Worm (Caenorhabditis elegans): ENCODE measurements around the gene F26D10.13.
"Not testable (repeated sequence)": the region's sequence is repeated elsewhere in the genome, so short reads cannot be mapped to it uniquely, and the experiment has no call there.

Gene F26D10.13

DNA sequence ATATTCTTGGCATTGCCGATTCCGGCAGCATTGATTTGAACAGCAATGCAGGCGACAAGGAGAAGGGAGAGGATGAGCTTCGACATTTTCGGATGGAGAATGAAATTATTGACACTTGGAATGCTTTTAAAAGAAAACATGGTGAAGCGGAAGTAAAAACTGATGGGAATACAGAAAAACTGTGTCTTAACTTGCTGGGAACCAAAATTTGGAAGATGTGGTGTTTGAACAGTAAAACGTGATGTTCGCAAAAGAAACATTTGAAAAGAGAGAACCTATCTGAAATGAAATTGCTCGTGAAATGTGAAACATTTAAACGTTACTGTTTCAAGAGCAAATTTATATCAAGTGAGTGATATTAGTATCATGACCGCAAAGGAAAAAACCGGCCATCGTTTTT lies at the start of gene F26D10.13:
TSS of gene F26D10.13 (minus strand) at position 101 of the 400 bp plus-strand sequence.
- TF ChIP-seq sea-1 (GFP tag; conservative IDR thresholded peaks at IDR 0.05) (no peak), pes-1 (GFP tag; IDR thresholded peaks at IDR 0.05) (no peak), ama-1 (optimal IDR thresholded peaks at IDR 0.05) (no peak), ceh-36 (tag; optimal IDR thresholded peaks at IDR 0.05) (no peak), hnd-1 (tag; optimal IDR thresholded peaks at IDR 0.05) (no peak), hmbx-1 (tag; optimal IDR thresholded peaks at IDR 0.05) (no peak), aly-1 (tag; optimal IDR thresholded peaks at IDR 0.05) (no peak), flt-1 (GFP tag; IDR thresholded peaks at IDR 0.05) (no peak), ceh-13 (GFP tag; optimal IDR thresholded peaks at IDR 0.05) (no peak), hmg-4 (GFP tag; optimal IDR thresholded peaks at IDR 0.05) (no peak), scrt-1 (GFP tag; IDR thresholded peaks at IDR 0.05) (no peak), F13C5.2 (tag; optimal IDR thresholded peaks at IDR 0.05) (no peak), tbx-37 (GFP tag; conservative IDR thresholded peaks at IDR 0.05) (no peak), tbx-11 (GFP tag; IDR thresholded peaks at IDR 0.05) (no peak), ets-7 (tag; optimal IDR thresholded peaks at IDR 0.05) (no peak)

DNA sequence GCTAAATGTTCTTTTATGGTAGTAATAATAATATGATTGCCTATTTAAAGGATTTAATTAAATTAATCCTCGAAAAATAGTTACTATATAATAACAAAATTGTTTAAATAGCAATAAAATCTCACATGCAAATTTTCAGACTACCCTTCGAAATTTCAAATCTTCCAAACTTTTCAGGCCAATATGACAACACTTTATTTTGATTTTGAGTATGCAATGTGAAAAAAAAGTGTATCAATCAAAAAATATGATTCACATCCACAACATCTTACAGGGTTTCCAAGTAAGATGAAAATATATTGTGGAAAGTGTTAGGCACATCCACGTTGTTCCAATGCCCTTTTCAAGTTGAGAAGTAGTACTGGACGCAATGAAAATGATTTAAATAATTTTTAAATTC lies 47.2 kb upstream of the F26D10.13 start, which contains the start of gene snf-9:
TSS of gene snf-9 (plus strand) at position 301 of the 400 bp plus-strand sequence.
- no peak for TF ChIP-seq ceh-36 (tag; optimal IDR thresholded peaks at IDR 0.05)
- no peak for TF ChIP-seq hnd-1 (tag; optimal IDR thresholded peaks at IDR 0.05)
- TF ChIP-seq aly-1 (tag; optimal IDR thresholded peaks at IDR 0.05), result no peak
- no peak for TF ChIP-seq flt-1 (GFP tag; IDR thresholded peaks at IDR 0.05)

DNA sequence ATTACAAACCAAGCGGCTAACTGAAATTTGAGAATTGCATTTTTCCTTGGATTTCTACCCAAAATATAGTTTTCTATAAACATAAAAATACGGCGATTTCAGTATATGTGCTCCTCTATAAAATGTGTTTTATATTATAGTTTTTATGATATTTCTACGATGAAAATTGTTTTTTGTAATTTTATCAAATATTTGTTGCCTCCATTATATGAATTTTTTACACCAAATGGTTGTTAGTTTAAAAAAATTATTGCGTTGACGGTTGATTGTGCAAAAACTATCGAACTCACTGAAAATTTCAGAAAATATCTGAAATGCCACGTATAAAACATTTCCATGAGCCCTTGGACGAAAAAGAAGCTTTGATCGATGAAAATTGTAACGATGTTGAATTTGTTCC lies 43.6 kb upstream of the F26D10.13 start, which contains the start of gene T28F3.9:
TSS of gene T28F3.9 (plus strand) at position 301 of the 400 bp plus-strand sequence.
- TF ChIP-seq B0310.2 (tag; optimal IDR thresholded peaks at IDR 0.05), result no peak
- TF ChIP-seq tbx-11 (GFP tag; IDR thresholded peaks at IDR 0.05), result no peak
- TF ChIP-seq ceh-13 (GFP tag; optimal IDR thresholded peaks at IDR 0.05), result no peak
- no peak for TF ChIP-seq ceh-36 (tag; optimal IDR thresholded peaks at IDR 0.05)
- TF ChIP-seq tra-4 (tag; optimal IDR thresholded peaks at IDR 0.05), result no peak
- TF ChIP-seq aly-1 (tag; optimal IDR thresholded peaks at IDR 0.05), result no peak
- TF ChIP-seq flt-1 (GFP tag; IDR thresholded peaks at IDR 0.05), result no peak
- no peak for TF ChIP-seq ama-1 (optimal IDR thresholded peaks at IDR 0.05)
- TF ChIP-seq pes-1 (GFP tag; IDR thresholded peaks at IDR 0.05), result no peak
- no peak for TF ChIP-seq sea-1 (GFP tag; conservative IDR thresholded peaks at IDR 0.05)
- no peak for TF ChIP-seq hmg-4 (GFP tag; optimal IDR thresholded peaks at IDR 0.05)
- TF ChIP-seq F13C5.2 (tag; optimal IDR thresholded peaks at IDR 0.05), result no peak
- TF ChIP-seq hnd-1 (tag; optimal IDR thresholded peaks at IDR 0.05), result no peak
- no peak for TF ChIP-seq hmbx-1 (tag; optimal IDR thresholded peaks at IDR 0.05)
- TF ChIP-seq tbx-37 (GFP tag; conservative IDR thresholded peaks at IDR 0.05), result no peak
- no peak for TF ChIP-seq scrt-1 (GFP tag; IDR thresholded peaks at IDR 0.05)
- TF ChIP-seq ets-7 (tag; optimal IDR thresholded peaks at IDR 0.05), result no peak

DNA sequence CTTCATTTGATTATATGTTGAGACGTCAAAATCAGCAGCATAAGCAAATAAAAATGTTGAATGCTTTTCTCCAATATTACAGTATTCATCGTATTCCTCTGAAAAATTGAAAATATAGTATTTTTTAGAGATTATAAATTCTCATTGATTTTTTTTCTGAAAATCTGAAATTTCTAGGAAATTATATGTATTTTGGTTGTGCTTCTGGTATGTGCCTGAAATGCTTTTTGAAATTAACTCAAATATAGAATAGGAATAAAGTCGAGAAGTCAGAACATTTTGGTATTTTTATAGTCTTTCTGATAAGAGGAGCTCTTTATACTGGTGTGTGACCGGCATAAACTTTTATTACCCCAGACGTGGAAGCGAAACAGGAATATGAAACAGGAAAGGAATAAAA lies 42.6 kb upstream of the F26D10.13 start, which contains the start of gene T28F3.8:
TSS of gene T28F3.8 (minus strand) at position 101 of the 400 bp plus-strand sequence.
- TF ChIP-seq hmbx-1 (tag; optimal IDR thresholded peaks at IDR 0.05); ama-1 (optimal IDR thresholded peaks at IDR 0.05); tbx-37 (GFP tag; conservative IDR thresholded peaks at IDR 0.05): not testable (repeated sequence)

DNA sequence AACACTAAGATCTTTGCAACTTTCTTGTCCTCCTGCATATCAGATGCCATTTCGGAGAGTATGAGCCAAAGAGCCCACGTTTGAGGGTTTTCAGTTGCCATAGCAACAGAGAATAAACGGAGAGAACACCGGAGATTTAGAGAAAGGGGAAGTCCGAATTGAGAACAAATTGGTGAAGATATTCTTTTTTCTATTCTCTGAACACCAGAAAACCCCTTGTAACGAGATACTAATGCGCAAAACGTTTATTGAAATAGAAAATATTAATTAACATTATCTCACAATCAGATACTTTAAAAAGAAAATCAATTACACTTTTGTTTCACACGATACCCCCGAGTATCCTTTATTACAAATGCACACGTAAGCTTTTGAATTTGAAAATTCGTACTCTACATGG lies 37.3 kb upstream of the F26D10.13 start, which contains the start of gene ifta-2:
TSS of gene ifta-2 (minus strand) at position 101 of the 400 bp plus-strand sequence.
- TF ChIP-seq aly-1 (tag; optimal IDR thresholded peaks at IDR 0.05), result no peak
- no peak for TF ChIP-seq flt-1 (GFP tag; IDR thresholded peaks at IDR 0.05)
- TF ChIP-seq F13C5.2 (tag; optimal IDR thresholded peaks at IDR 0.05), result no peak
- TF ChIP-seq hnd-1 (tag; optimal IDR thresholded peaks at IDR 0.05), result no peak
- TF ChIP-seq tbx-37 (GFP tag; conservative IDR thresholded peaks at IDR 0.05), result no peak
- no peak for TF ChIP-seq hmg-4 (GFP tag; optimal IDR thresholded peaks at IDR 0.05)
- TF ChIP-seq B0310.2 (tag; optimal IDR thresholded peaks at IDR 0.05), result no peak
- no peak for TF ChIP-seq sea-1 (GFP tag; conservative IDR thresholded peaks at IDR 0.05)
- TF ChIP-seq ceh-36 (tag; optimal IDR thresholded peaks at IDR 0.05), result no peak
- TF ChIP-seq tra-4 (tag; optimal IDR thresholded peaks at IDR 0.05), result no peak
- no peak for TF ChIP-seq scrt-1 (GFP tag; IDR thresholded peaks at IDR 0.05)
- no peak for TF ChIP-seq ceh-13 (GFP tag; optimal IDR thresholded peaks at IDR 0.05)
- TF ChIP-seq tbx-11 (GFP tag; IDR thresholded peaks at IDR 0.05), result no peak
- TF ChIP-seq hmbx-1 (tag; optimal IDR thresholded peaks at IDR 0.05), result no peak

DNA sequence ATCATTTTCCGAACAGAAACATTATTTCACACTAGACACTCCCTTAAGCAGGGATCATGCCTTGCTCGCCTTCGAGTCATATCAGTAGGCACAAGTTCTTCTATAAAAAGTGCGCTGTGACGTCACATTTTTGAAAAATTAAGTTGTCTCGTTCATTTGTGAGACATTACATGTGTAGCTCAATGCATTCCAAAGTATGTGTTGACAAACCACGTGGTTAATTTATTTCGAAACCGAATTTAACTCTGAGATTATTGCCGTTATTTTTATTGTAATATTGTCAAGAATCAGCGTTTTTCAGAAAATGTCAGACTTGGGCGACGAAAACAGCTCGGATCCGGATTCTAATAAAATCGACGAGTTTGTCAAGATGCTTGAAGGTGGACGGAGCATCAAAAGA lies 29.9 kb upstream of the F26D10.13 start, which contains the start of gene T28F3.5:
TSS of gene T28F3.5 (plus strand) at position 301 of the 400 bp plus-strand sequence.
- no peak for TF ChIP-seq hnd-1 (tag; optimal IDR thresholded peaks at IDR 0.05)
- no peak for TF ChIP-seq sea-1 (GFP tag; conservative IDR thresholded peaks at IDR 0.05)
- no peak for TF ChIP-seq hmg-4 (GFP tag; optimal IDR thresholded peaks at IDR 0.05)
- no peak for TF ChIP-seq pes-1 (GFP tag; IDR thresholded peaks at IDR 0.05)
- TF ChIP-seq ceh-13 (GFP tag; optimal IDR thresholded peaks at IDR 0.05), result no peak
- TF ChIP-seq flt-1 (GFP tag; IDR thresholded peaks at IDR 0.05), result no peak

DNA sequence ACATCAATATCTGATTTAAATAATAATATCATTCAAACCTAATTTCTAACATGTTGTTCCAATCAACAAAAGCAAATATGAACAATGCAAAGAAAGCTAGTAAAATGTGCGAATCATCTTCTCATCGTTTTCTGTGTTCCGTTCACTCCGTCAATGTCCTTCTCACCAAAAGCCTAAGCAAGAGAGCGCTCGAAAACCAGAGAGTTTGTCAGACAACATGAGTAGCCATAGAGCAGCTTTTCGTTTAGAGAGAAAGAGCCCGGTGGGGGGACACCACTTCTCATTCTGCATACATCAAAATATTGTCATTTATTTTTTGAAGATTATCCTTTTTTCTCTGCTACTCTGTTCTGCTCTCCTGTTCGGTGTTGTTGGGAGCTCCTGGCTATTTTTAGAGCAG lies 29.1 kb upstream of the F26D10.13 start:
- no peak for TF ChIP-seq hnd-1 (tag; optimal IDR thresholded peaks at IDR 0.05)
- TF ChIP-seq F13C5.2 (tag; optimal IDR thresholded peaks at IDR 0.05), result no peak
- no peak for TF ChIP-seq hmg-4 (GFP tag; optimal IDR thresholded peaks at IDR 0.05)
- no peak for TF ChIP-seq hmbx-1 (tag; optimal IDR thresholded peaks at IDR 0.05)
- TF ChIP-seq ama-1 (optimal IDR thresholded peaks at IDR 0.05), result no peak
- no peak for TF ChIP-seq tbx-37 (GFP tag; conservative IDR thresholded peaks at IDR 0.05)
- no peak for TF ChIP-seq tra-4 (tag; optimal IDR thresholded peaks at IDR 0.05)
- no peak for TF ChIP-seq flt-1 (GFP tag; IDR thresholded peaks at IDR 0.05)
- TF ChIP-seq scrt-1 (GFP tag; IDR thresholded peaks at IDR 0.05), result no peak
- TF ChIP-seq aly-1 (tag; optimal IDR thresholded peaks at IDR 0.05), result no peak
- TF ChIP-seq ceh-36 (tag; optimal IDR thresholded peaks at IDR 0.05), result no peak
- TF ChIP-seq ceh-13 (GFP tag; optimal IDR thresholded peaks at IDR 0.05), result no peak
- TF ChIP-seq tbx-11 (GFP tag; IDR thresholded peaks at IDR 0.05), result no peak
- TF ChIP-seq sea-1 (GFP tag; conservative IDR thresholded peaks at IDR 0.05), result no peak
- TF ChIP-seq pes-1 (GFP tag; IDR thresholded peaks at IDR 0.05), result no peak
- TF ChIP-seq ets-7 (tag; optimal IDR thresholded peaks at IDR 0.05), result no peak
- no peak for TF ChIP-seq B0310.2 (tag; optimal IDR thresholded peaks at IDR 0.05)

Measured in whole organism, early embryonic.